Worm (Caenorhabditis elegans): ENCODE data around the gene gst-42.

Gene gst-42

ce11 chrX:11758809-11759208 lies 31.1 kb upstream of the gst-42 start, which contains the start of gene lact-7:
Gene lact-7 (plus strand): TSS chrX:11759109.
- peak; percentile 67 for TF ChIP-seq ceh-27 (GFP tag; optimal IDR thresholded peaks at IDR 0.05)
- TF ChIP-seq nhr-120 (GFP tag; IDR thresholded peaks at IDR 0.05), result no peak
- TF ChIP-seq chd-7 (tag; optimal IDR thresholded peaks at IDR 0.05), result no peak
- no peak for TF ChIP-seq T26A5.8 (tag; optimal IDR thresholded peaks at IDR 0.05)

ce11 chrX:11757666-11758065 lies 29.9 kb upstream of the gst-42 start:
- TF ChIP-seq nhr-179 (tag; optimal IDR thresholded peaks at IDR 0.05) (no peak), efl-1 (GFP tag; optimal IDR thresholded peaks at IDR 0.05) (no peak), somi-1 (GFP tag; optimal IDR thresholded peaks at IDR 0.05) (peak; percentile 72), lag-1 (GFP tag; IDR thresholded peaks at IDR 0.05) (no peak), ztf-18 (tag; optimal IDR thresholded peaks at IDR 0.05) (peak; percentile 76), nhr-90 (tag; optimal IDR thresholded peaks at IDR 0.05) (peak; percentile 90), chd-7 (tag; optimal IDR thresholded peaks at IDR 0.05) (peak; percentile 81), ccch-3 (GFP tag; optimal IDR thresholded peaks at IDR 0.05) (no peak), nfya-1 (tag; optimal IDR thresholded peaks at IDR 0.05; ENCODE audit: borderline replicate concordance, insufficient read depth) (no peak), tbp1 (GFP tag; optimal IDR thresholded peaks at IDR 0.05) (peak; percentile 99), Y67H2A.10 (GFP tag; conservative IDR thresholded peaks at IDR 0.05) (no peak), ztf-3 (GFP tag; optimal IDR thresholded peaks at IDR 0.05) (peak; percentile 31), K12H6.12 (tag; optimal IDR thresholded peaks at IDR 0.05) (peak; percentile 64), lin-26 (GFP tag; IDR thresholded peaks at IDR 0.05) (peak; percentile 98), F33H1.4 (GFP tag; IDR thresholded peaks at IDR 0.05) (no peak), bed-2 (GFP tag; IDR thresholded peaks at IDR 0.05) (peak; percentile 58; the same call in 1 of the 2 replicates), akir-1 (GFP tag; optimal IDR thresholded peaks at IDR 0.05) (no peak), F57A8.1 (GFP tag; optimal IDR thresholded peaks at IDR 0.05) (peak; percentile 52), unc-62 (GFP tag; optimal IDR thresholded peaks at IDR 0.05) (no peak), him-1 (tag; optimal IDR thresholded peaks at IDR 0.05) (peak; percentile 96), T07F8.4 (tag; optimal IDR thresholded peaks at IDR 0.05) (peak; percentile 90), B0336.3 (GFP tag; IDR thresholded peaks at IDR 0.05) (no peak), K11D2.4 (GFP tag; IDR thresholded peaks at IDR 0.05) (peak; percentile 77), attf-6 (GFP tag; IDR thresholded peaks at IDR 0.05) (no peak), let-607 (tag; optimal IDR thresholded peaks at IDR 0.05) (peak; percentile 38 to 66), die-1 (tag; optimal IDR thresholded peaks at IDR 0.05) (peak; percentile 94), C17E4.6 (GFP tag; IDR thresholded peaks at IDR 0.05) (peak; percentile 75; the same call in 1 of the 2 replicates), tlf-1 (GFP tag; optimal IDR thresholded peaks at IDR 0.05) (peak; percentile 60), bed-1 (GFP tag; IDR thresholded peaks at IDR 0.05) (0 out of 2 replicates have a peak, but pooled peaks have one; percentile 48), nfyb-1 (GFP tag; IDR thresholded peaks at IDR 0.05) (peak; percentile 91), egrh-3 (GFP tag; IDR thresholded peaks at IDR 0.05) (no peak), repo-1 (tag; optimal IDR thresholded peaks at IDR 0.05) (peak; percentile 56), tbx-9 (tag; optimal IDR thresholded peaks at IDR 0.05; ENCODE audit: borderline replicate concordance) (no peak), madf-3 (GFP tag; IDR thresholded peaks at IDR 0.05) (no peak), snpc-1.3 (tag; optimal IDR thresholded peaks at IDR 0.05; ENCODE audit: insufficient read depth) (no peak), aptf-3 (GFP tag; IDR thresholded peaks at IDR 0.05) (no peak), nfya-2 (GFP tag; IDR thresholded peaks at IDR 0.05) (0 out of 2 replicates have a peak, but pooled peaks have one; percentile 70), hmg-1.2 (GFP tag; IDR thresholded peaks at IDR 0.05) (peak; percentile 80), lin-40 (tag; optimal IDR thresholded peaks at IDR 0.05) (peak; percentile 73), zim-3 (tag; optimal IDR thresholded peaks at IDR 0.05) (no peak), D2030.7 (GFP tag; IDR thresholded peaks at IDR 0.05) (peak; percentile 76), snpc-3.4 (tag; optimal IDR thresholded peaks at IDR 0.05) (peak; percentile 77), lin-54 (GFP tag; optimal IDR thresholded peaks at IDR 0.05) (peak; percentile 59)

Data from whole organism, young adult.